Worm (Caenorhabditis elegans) whole organism, L2 larva: ENCODE data around the gene smc-6.

Experiments used
- C34F6.9 ChIP-seq: fragments of 150-350 bp; optimal IDR thresholded peaks from 2 replicates; lab custom pipeline; 2014; ENCODE audit warnings: missing biosample characterization, missing genetic modification characterization
- F13H6.1 ChIP-seq: sonication (generic microtip); optimal IDR thresholded peaks from 2 replicates; lab custom pipeline; 2016; ENCODE audit warnings: missing genetic modification characterization, missing compliant biosample characterization
- ZK546.5 ChIP-seq: sonication (generic microtip); optimal IDR thresholded peaks from 2 replicates; lab custom pipeline; 2017; ENCODE audit warnings: missing biosample characterization, missing genetic modification characterization
- aly-2 ChIP-seq: fragments of 150-350 bp; optimal IDR thresholded peaks from 2 replicates; lab custom pipeline; 2014; ENCODE audit warnings: missing biosample characterization, missing genetic modification characterization
- blmp-1 ChIP-seq: sonication (generic microtip); optimal IDR thresholded peaks from 2 replicates; lab custom pipeline; 2017; ENCODE audit warnings: missing genetic modification characterization, mild to moderate bottlenecking, missing compliant biosample characterization, antibody characterized with exemption, moderate library complexity; ENCODE audit not compliant: insufficient read depth
- ceh-16 ChIP-seq: fragments of 150-350 bp; optimal IDR thresholded peaks from 2 replicates; lab custom pipeline; 2014; ENCODE audit warnings: missing biosample characterization, missing genetic modification characterization
- ceh-82 ChIP-seq: fragments of 150-350 bp; optimal IDR thresholded peaks from 2 replicates; lab custom pipeline; 2014; ENCODE audit warnings: missing biosample characterization, missing genetic modification characterization
- dmd-4 ChIP-seq: sonication (generic microtip); optimal IDR thresholded peaks from 2 replicates; lab custom pipeline; 2017; ENCODE audit warnings: missing biosample characterization, missing genetic modification characterization
- elt-3 ChIP-seq: sonication (generic microtip); optimal IDR thresholded peaks from 2 replicates; lab custom pipeline; 2017; ENCODE audit warnings: missing biosample characterization, missing genetic modification characterization
- fos-1 ChIP-seq: fragments of 150-350 bp; optimal IDR thresholded peaks from 2 replicates; lab custom pipeline; 2014; ENCODE audit warnings: missing biosample characterization, missing genetic modification characterization
- lin-11 ChIP-seq: fragments of 150-350 bp; sonication (generic microtip); optimal IDR thresholded peaks from 2 replicates; lab custom pipeline; 2014; ENCODE audit warnings: missing biosample characterization, missing genetic modification characterization, inconsistent platforms, mixed read lengths
- lsy-2 ChIP-seq, 2 experiments: fragments of 150-350 bp in 1 of 2; sonication (generic microtip) in 1 of 2; optimal IDR thresholded peaks; 2 replicates each; lab custom pipeline; 2014 to 2017; ENCODE audit warnings: missing biosample characterization in 2 of 2, missing genetic modification characterization in 2 of 2
- mab-5 ChIP-seq: fragments of 150-350 bp; optimal IDR thresholded peaks from 2 replicates; lab custom pipeline; 2014; ENCODE audit warnings: missing biosample characterization, missing genetic modification characterization
- mdl-1 ChIP-seq, 2 experiments: fragments of 150-350 bp in 1 of 2; sonication (generic microtip) in 1 of 2; optimal IDR thresholded peaks; 2 replicates each; lab custom pipeline; 2017; ENCODE audit warnings: missing biosample characterization in 2 of 2, missing genetic modification characterization in 2 of 2
- nhr-10 ChIP-seq: sonication (generic microtip); optimal IDR thresholded peaks from 2 replicates; lab custom pipeline; 2017; ENCODE audit warnings: missing biosample characterization, missing genetic modification characterization
- nhr-12 ChIP-seq: fragments of 150-350 bp; optimal IDR thresholded peaks from 2 replicates; lab custom pipeline; 2014; ENCODE audit warnings: missing biosample characterization, missing genetic modification characterization
- nhr-237 ChIP-seq: fragments of 150-350 bp; optimal IDR thresholded peaks from 2 replicates; lab custom pipeline; 2014; ENCODE audit warnings: missing biosample characterization, missing genetic modification characterization
- nhr-25 ChIP-seq: fragments of 150-350 bp; sonication (generic microtip); optimal IDR thresholded peaks from 3 replicates; lab custom pipeline; 2014; ENCODE audit warnings: missing biosample characterization, missing genetic modification characterization
- nhr-77 ChIP-seq: fragments of 150-350 bp; optimal IDR thresholded peaks from 2 replicates; lab custom pipeline; 2014; ENCODE audit warnings: missing biosample characterization, missing genetic modification characterization
- peb-1 ChIP-seq: fragments of 150-350 bp; optimal IDR thresholded peaks from 2 replicates; lab custom pipeline; 2014; ENCODE audit warnings: missing biosample characterization, missing genetic modification characterization
- skn-1 ChIP-seq: sonication (generic microtip); optimal IDR thresholded peaks from 2 replicates; lab custom pipeline; 2017; ENCODE audit warnings: missing biosample characterization, missing genetic modification characterization
- sma-3 ChIP-seq: sonication (generic microtip); optimal IDR thresholded peaks from 2 replicates; lab custom pipeline; 2016; ENCODE audit warnings: missing genetic modification reagents, missing genetic modification characterization, missing compliant biosample characterization
- sma-9 ChIP-seq, 2 experiments: fragments of 150-350 bp in 1 of 2; sonication (generic microtip) in 1 of 2; optimal IDR thresholded peaks; 2 replicates each; lab custom pipeline; 2014 to 2016; ENCODE audit warnings: missing genetic modification characterization in 2 of 2, mild to moderate bottlenecking in 1 of 2, missing biosample characterization in 1 of 2, missing compliant biosample characterization in 1 of 2, missing genetic modification reagents in 1 of 2, moderate library complexity in 1 of 2
- snpc-4 ChIP-seq: fragments of 150-350 bp; optimal IDR thresholded peaks from 2 replicates; lab custom pipeline; 2014; ENCODE audit warnings: missing biosample characterization, missing genetic modification characterization
- unc-55 ChIP-seq: fragments of 150-350 bp; sonication (generic microtip); optimal IDR thresholded peaks from 3 replicates; lab custom pipeline; 2014; ENCODE audit warnings: missing biosample characterization, missing genetic modification reagents, missing genetic modification characterization
- unc-62 ChIP-seq: fragments of 150-350 bp; optimal IDR thresholded peaks from 2 replicates; lab custom pipeline; 2014; ENCODE audit warnings: missing biosample characterization, missing genetic modification reagents, missing genetic modification characterization
- zag-1 ChIP-seq: fragments of 150-350 bp; optimal IDR thresholded peaks from 2 replicates; lab custom pipeline; 2014; ENCODE audit warnings: missing biosample characterization, missing genetic modification characterization
- ztf-1 ChIP-seq: fragments of 200-800 bp; sonication (Bioruptor generic); conservative IDR thresholded peaks from 2 replicates; pipeline ENCODE4 v1.3.6; 2022; ENCODE audit warnings: missing genetic modification characterization, missing compliant biosample characterization

smc-6 gene

DNA sequence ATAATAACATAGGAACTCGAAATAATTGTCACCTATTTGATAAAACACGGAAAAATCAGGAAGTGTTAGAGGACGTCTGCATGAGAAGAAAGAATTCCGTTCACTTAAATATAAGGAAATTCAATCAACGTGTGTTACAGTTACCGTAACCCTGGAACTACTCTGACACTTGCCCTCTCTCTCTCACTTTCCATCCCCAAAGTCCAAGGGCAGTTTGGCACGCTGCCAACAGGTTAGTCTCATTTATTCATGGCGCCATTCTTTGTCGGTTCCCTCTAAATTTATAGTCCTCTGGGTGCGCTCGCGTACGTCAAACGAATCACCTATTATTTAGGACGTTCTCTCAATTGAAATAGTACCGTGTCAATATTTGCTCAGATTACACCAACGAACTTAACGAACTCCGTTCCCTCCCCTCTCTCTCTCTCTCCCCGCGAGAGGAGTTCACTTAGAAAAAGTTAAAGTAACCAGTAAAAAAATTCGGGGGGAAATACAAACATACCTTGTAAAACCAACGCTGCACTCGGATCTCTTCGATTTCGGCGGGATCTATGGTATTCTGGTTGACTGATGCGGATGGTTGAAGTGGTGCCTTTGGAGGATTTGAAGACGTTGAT lies 42.2 kb downstream of the smc-6 start:
- peak; percentile 44 for TF ChIP-seq nhr-25
- TF ChIP-seq F13H6.1 (tag; lab: Kevin White, UChicago), result peak; percentile 35
- TF ChIP-seq blmp-1 (tag; lab: Kevin White, UChicago), result peak; percentile 47
- no peak for TF ChIP-seq skn-1 (tag; lab: Kevin White, UChicago)

DNA sequence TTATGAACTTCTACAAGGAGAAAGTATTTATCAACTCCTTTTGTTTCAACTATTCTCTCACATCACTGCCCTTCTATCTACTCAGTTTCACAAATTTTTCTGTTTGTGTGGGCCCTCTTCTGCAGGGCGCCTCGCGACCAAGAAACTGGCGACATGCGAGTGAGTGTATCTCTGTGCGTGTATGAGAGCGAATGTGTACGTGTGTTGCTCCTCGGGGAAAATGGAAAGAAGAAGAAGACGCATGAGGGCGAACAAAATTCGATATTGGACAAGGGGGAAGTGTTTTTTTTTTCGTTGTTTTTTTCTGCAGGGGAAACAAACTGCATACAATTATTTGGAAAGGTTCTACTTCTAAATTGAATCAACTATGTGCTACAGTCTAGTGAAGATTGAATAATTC lies 43.1 kb downstream of the smc-6 start:
- TF ChIP-seq fos-1 (tag; lab: Kevin White, UChicago) (peak; percentile 12), nhr-77 (tag; lab: Kevin White, UChicago) (no peak), zag-1 (tag; lab: Kevin White, UChicago) (peak; percentile 56), mab-5 (tag; lab: Kevin White, UChicago) (no peak), peb-1 (tag; lab: Kevin White, UChicago) (no peak), sma-3 (GFP tag; lab: Kevin White, UChicago) (no peak), nhr-12 (no peak), ZK546.5 (tag; lab: Kevin White, UChicago) (no peak), C34F6.9 (tag; lab: Kevin White, UChicago) (peak; percentile 49), skn-1 (tag; lab: Kevin White, UChicago) (no peak), lsy-2 (tag; optimal IDR thresholded peaks at IDR 0.05; lab: Kevin White, UChicago) (peak in 1 of 2 experiments; percentile 29), aly-2 (tag; lab: Kevin White, UChicago) (no peak)

DNA sequence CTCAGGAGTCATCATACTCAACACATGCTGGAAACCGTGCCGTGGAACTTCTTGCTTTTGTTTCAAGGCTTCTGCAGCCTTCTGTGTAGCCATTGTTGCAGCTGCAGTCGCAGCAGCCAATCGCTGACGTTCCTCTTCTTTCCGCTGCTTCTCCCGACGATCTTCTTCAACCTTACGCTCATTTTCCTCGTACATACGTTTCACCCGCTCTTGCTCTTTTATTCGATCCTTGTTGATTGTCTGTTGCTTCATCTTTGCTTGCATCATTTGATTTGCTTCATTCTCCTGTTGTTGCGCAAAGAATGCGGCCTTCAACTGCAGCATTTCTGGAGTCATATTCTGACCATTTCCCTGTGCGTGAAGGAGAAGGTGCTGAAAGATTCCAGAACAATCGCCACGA lies 44.1 kb downstream of the smc-6 start:
- no peak for TF ChIP-seq elt-3
- TF ChIP-seq sma-3 (GFP tag; lab: Kevin White, UChicago), result no peak
- TF ChIP-seq nhr-10, result no peak
- TF ChIP-seq nhr-77 (tag; lab: Kevin White, UChicago), result no peak
- no peak for TF ChIP-seq unc-62 (GFP tag; lab: Kevin White, UChicago)
- no peak for TF ChIP-seq mdl-1 (tag; optimal IDR thresholded peaks at IDR 0.05; lab: Kevin White, UChicago)
- no peak for TF ChIP-seq nhr-237 (tag; lab: Kevin White, UChicago)
- TF ChIP-seq snpc-4 (tag; lab: Kevin White, UChicago), result no peak
- TF ChIP-seq, all 48 proteins: peak for 0

DNA sequence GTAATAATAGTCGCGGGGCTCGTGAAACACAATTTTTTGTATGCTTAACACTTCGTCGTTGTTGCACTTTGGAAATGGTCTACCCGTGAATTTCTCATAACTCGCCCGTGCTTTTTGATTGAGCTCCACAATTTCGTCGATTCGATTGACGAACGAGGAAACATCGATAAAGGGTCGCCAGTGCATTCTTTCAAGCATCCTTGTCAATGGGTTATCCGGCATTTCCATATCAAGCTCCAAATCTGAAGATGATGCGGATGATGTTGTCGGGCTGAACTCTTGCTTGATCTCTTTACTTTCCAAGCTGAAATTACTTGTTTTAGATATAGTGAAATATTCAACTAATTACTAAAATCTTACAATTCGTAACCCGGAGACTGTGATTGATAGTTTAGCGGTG lies 49.4 kb downstream of the smc-6 start:
- TF ChIP-seq dmd-4 (tag; lab: Kevin White, UChicago) (no peak), nhr-10 (no peak), ztf-1 (GFP tag; lab: Robert Waterston, UW) (no peak)
- TF ChIP-seq, all 48 proteins: peak for 0

DNA sequence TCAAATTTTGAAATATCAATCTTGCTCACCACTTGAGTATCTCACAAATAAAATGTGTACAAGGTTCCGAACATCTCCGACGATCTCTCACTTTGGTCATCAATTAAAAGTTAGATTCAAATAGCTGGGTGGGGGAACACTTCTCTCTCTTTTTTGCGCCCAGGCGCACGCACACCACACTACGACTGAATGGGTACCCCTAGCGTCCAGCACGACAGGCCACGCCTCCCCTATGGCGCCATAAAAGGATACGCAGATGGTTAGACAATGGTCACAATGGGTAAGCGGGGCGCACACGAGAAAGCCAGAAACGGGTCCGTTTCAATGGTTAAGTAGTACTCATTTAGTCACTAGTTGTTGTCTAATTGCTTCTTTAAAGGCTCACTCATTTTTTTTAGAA lies 51.4 kb downstream of the smc-6 start:
- no peak for TF ChIP-seq lin-11
- no peak for TF ChIP-seq skn-1 (tag; lab: Kevin White, UChicago)
- TF ChIP-seq sma-9 (GFP tag; optimal IDR thresholded peaks at IDR 0.05; lab: Kevin White, UChicago), result no peak
- TF ChIP-seq sma-9 (tag; optimal IDR thresholded peaks at IDR 0.05; lab: Kevin White, UChicago), result no peak
- TF ChIP-seq unc-55, result peak; percentile 21
- TF ChIP-seq ceh-16 (tag; lab: Kevin White, UChicago), result no peak
- TF ChIP-seq ceh-82 (tag; lab: Kevin White, UChicago), result no peak
- TF ChIP-seq C34F6.9 (tag; lab: Kevin White, UChicago), result peak; percentile 11
- TF ChIP-seq F13H6.1 (tag; lab: Kevin White, UChicago), result peak; percentile 35
